Fruit fly (Drosophila melanogaster) whole organism, prepupa: ENCODE measurements around the gene H.
A peak's percentile ranks its signal among the peaks of the same experiment; 100 is the strongest.

Experiments
- Blimp-1 ChIP-seq: fragments of 200-800 bp; sonication (Bioruptor generic); optimal IDR thresholded peaks from 3 replicates; lab custom pipeline; 2017; ENCODE audit warnings: missing biosample characterization, missing genetic modification characterization, mild to moderate bottlenecking, moderate library complexity, missing genetic modification reagents
- CG11762 ChIP-seq: fragments of 200-800 bp; sonication (Bioruptor generic); optimal IDR thresholded peaks from 3 replicates; lab custom pipeline; 2016; ENCODE audit warnings: missing biosample characterization, missing genetic modification characterization; ENCODE audit not compliant: insufficient read depth
- CG11902 ChIP-seq: fragments of 200-800 bp; sonication (Bioruptor generic); optimal IDR thresholded peaks from 3 replicates; lab custom pipeline; 2016; ENCODE audit warnings: missing biosample characterization, missing genetic modification characterization
- CG15336 ChIP-seq: fragments of 200-800 bp; sonication (Bioruptor generic); IDR thresholded peaks from 2 replicates; pipeline ENCODE4 v1.3.6; 2022; ENCODE audit warnings: missing biosample characterization, missing genetic modification characterization
- CG1621 ChIP-seq: fragments of 200-800 bp; sonication (Bioruptor generic); optimal IDR thresholded peaks from 3 replicates; lab custom pipeline; 2018; ENCODE audit warnings: missing biosample characterization, mild to moderate bottlenecking, missing genetic modification characterization
- CG16779 ChIP-seq: fragments of 200-800 bp; sonication (Bioruptor generic); optimal IDR thresholded peaks from 3 replicates; lab custom pipeline; 2017; ENCODE audit warnings: missing biosample characterization, mild to moderate bottlenecking, missing genetic modification characterization
- CG3032 ChIP-seq: fragments of 200-800 bp; optimal IDR thresholded peaks from 2 replicates; lab custom pipeline; 2019; ENCODE audit warnings: missing biosample characterization, mild to moderate bottlenecking, missing genetic modification characterization, moderate library complexity
- CG31627 ChIP-seq: fragments of 200-800 bp; sonication (Bioruptor generic); optimal IDR thresholded peaks from 3 replicates; lab custom pipeline; 2016; ENCODE audit warnings: missing biosample characterization, missing genetic modification characterization
- CG32006 ChIP-seq: fragments of 200-800 bp; sonication (Bioruptor generic); optimal IDR thresholded peaks from 3 replicates; lab custom pipeline; 2017; ENCODE audit warnings: missing biosample characterization, mild to moderate bottlenecking, missing genetic modification characterization
- CG6163 ChIP-seq: fragments of 200-800 bp; sonication (Bioruptor generic); IDR thresholded peaks from 3 replicates; pipeline ENCODE4 v1.3.6; 2022; ENCODE audit warnings: missing biosample characterization, missing genetic modification characterization
- CG6276 ChIP-seq: fragments of 200-800 bp; sonication (Bioruptor generic); optimal IDR thresholded peaks from 2 replicates; lab custom pipeline; 2017; ENCODE audit warnings: missing biosample characterization, mild to moderate bottlenecking, missing genetic modification characterization
- CG6792 ChIP-seq: fragments of 200-800 bp; sonication (Bioruptor generic); optimal IDR thresholded peaks from 3 replicates; lab custom pipeline; 2016; ENCODE audit warnings: missing biosample characterization, missing genetic modification characterization
- CG6854 ChIP-seq: fragments of 200-800 bp; sonication (Bioruptor generic); optimal IDR thresholded peaks from 2 replicates; lab custom pipeline; 2017; ENCODE audit warnings: missing biosample characterization, mild to moderate bottlenecking, missing genetic modification characterization
- CG7368 ChIP-seq: fragments of 200-800 bp; sonication (Bioruptor generic); optimal IDR thresholded peaks from 3 replicates; lab custom pipeline; 2016; ENCODE audit warnings: missing biosample characterization, missing genetic modification characterization
- CG8119 ChIP-seq: fragments of 200-800 bp; sonication (Bioruptor generic); IDR thresholded peaks from 3 replicates; pipeline ENCODE4 v1.3.6; 2022; ENCODE audit warnings: missing biosample characterization, missing genetic modification characterization
- CG8319 ChIP-seq: fragments of 200-800 bp; sonication (Bioruptor generic); optimal IDR thresholded peaks from 3 replicates; lab custom pipeline; 2016; ENCODE audit warnings: missing biosample characterization, missing genetic modification characterization
- Eip75B ChIP-seq: fragments of 200-800 bp; sonication (Bioruptor generic); optimal IDR thresholded peaks from 3 replicates; lab custom pipeline; 2016; ENCODE audit warnings: missing biosample characterization, missing genetic modification characterization
- Eip78C ChIP-seq: fragments of 200-800 bp; sonication (Bioruptor generic); peaks from one replicate; lab custom pipeline; 2016; ENCODE audit warnings: missing biosample characterization, missing genetic modification characterization
- Eip93F ChIP-seq: fragments of 200-800 bp; sonication (Bioruptor generic); optimal IDR thresholded peaks from 2 replicates; lab custom pipeline; 2016; ENCODE audit warnings: missing biosample characterization, mild to moderate bottlenecking, missing genetic modification characterization
- Ets21C ChIP-seq: fragments of 200-800 bp; sonication (Bioruptor generic); optimal IDR thresholded peaks from 3 replicates; lab custom pipeline; 2016; ENCODE audit warnings: missing biosample characterization, missing genetic modification characterization
- Ets96B ChIP-seq: fragments of 200-800 bp; optimal IDR thresholded peaks from 2 replicates; lab custom pipeline; 2019; ENCODE audit warnings: missing biosample characterization, mild to moderate bottlenecking, missing genetic modification characterization, moderate library complexity
- Hr39 ChIP-seq: fragments of 200-800 bp; sonication (Bioruptor generic); optimal IDR thresholded peaks from 2 replicates; lab custom pipeline; 2016; ENCODE audit warnings: missing biosample characterization, missing genetic modification characterization
- Hr4 ChIP-seq: fragments of 200-800 bp; sonication (Bioruptor generic); optimal IDR thresholded peaks from 3 replicates; lab custom pipeline; 2016; ENCODE audit warnings: missing biosample characterization, missing genetic modification characterization
- Lpt ChIP-seq: fragments of 200-800 bp; sonication (Bioruptor generic); optimal IDR thresholded peaks from 3 replicates; lab custom pipeline; 2016; ENCODE audit warnings: missing biosample characterization, missing genetic modification characterization
- OdsH ChIP-seq: fragments of 200-800 bp; sonication (Bioruptor generic); optimal IDR thresholded peaks from 3 replicates; lab custom pipeline; 2016; ENCODE audit warnings: missing biosample characterization, missing genetic modification characterization
- Smox ChIP-seq: fragments of 200-800 bp; sonication (Bioruptor generic); optimal IDR thresholded peaks from 3 replicates; lab custom pipeline; 2016; ENCODE audit warnings: missing biosample characterization, missing genetic modification characterization
- Sox14 ChIP-seq: fragments of 200-800 bp; sonication (Bioruptor generic); optimal IDR thresholded peaks from 3 replicates; lab custom pipeline; 2016; ENCODE audit warnings: missing biosample characterization, missing genetic modification characterization
- Sox15 ChIP-seq: fragments of 200-800 bp; sonication (Bioruptor generic); optimal IDR thresholded peaks from 3 replicates; lab custom pipeline; 2016; ENCODE audit warnings: missing biosample characterization, missing genetic modification characterization
- acj6 ChIP-seq: fragments of 200-800 bp; sonication (Bioruptor generic); optimal IDR thresholded peaks from 3 replicates; lab custom pipeline; 2016; ENCODE audit warnings: missing biosample characterization, missing genetic modification characterization
- cyc ChIP-seq: fragments of 200-800 bp; sonication (Bioruptor generic); optimal IDR thresholded peaks from 3 replicates; lab custom pipeline; 2016; ENCODE audit warnings: missing biosample characterization, missing genetic modification characterization
- dsx ChIP-seq: fragments of 200-800 bp; optimal IDR thresholded peaks from 3 replicates; lab custom pipeline; 2019; ENCODE audit warnings: missing biosample characterization, mild to moderate bottlenecking, missing genetic modification characterization, moderate library complexity; ENCODE audit not compliant: poor library complexity, severe bottlenecking
- eg ChIP-seq: fragments of 200-800 bp; sonication (Bioruptor generic); IDR thresholded peaks from 3 replicates; pipeline ENCODE4 v1.3.6; 2022; ENCODE audit warnings: missing biosample characterization, missing genetic modification characterization
- esn ChIP-seq: fragments of 200-800 bp; sonication (Bioruptor generic); optimal IDR thresholded peaks from 2 replicates; lab custom pipeline; 2016; ENCODE audit warnings: missing biosample characterization, mild to moderate bottlenecking, missing genetic modification characterization, moderate library complexity
- fd85E ChIP-seq: fragments of 200-800 bp; sonication (Bioruptor generic); optimal IDR thresholded peaks from 3 replicates; lab custom pipeline; 2016; ENCODE audit warnings: missing biosample characterization, missing genetic modification characterization
- fkh ChIP-seq: fragments of 200-800 bp; sonication (Bioruptor generic); optimal IDR thresholded peaks from 3 replicates; lab custom pipeline; 2017; ENCODE audit warnings: missing biosample characterization, mild to moderate bottlenecking, missing genetic modification characterization, moderate library complexity
- net ChIP-seq: fragments of 200-800 bp; sonication (Bioruptor generic); optimal IDR thresholded peaks from 3 replicates; lab custom pipeline; 2016; ENCODE audit warnings: missing biosample characterization, missing genetic modification characterization
- pdm3 ChIP-seq: fragments of 200-800 bp; sonication (Bioruptor generic); optimal IDR thresholded peaks from 3 replicates; lab custom pipeline; 2016; ENCODE audit warnings: missing biosample characterization, missing genetic modification characterization
- ss ChIP-seq, 2 experiments: fragments of 200-800 bp; sonication (Bioruptor generic); optimal IDR thresholded peaks; 2 replicates in 1 of 2; 3 replicates in 1 of 2; lab custom pipeline; 2017 to 2018; ENCODE audit warnings: mild to moderate bottlenecking in 2 of 2, missing biosample characterization in 2 of 2, missing genetic modification characterization in 2 of 2, moderate library complexity in 1 of 2
- svp ChIP-seq: fragments of 200-800 bp; sonication (Bioruptor generic); peaks from one replicate; lab custom pipeline; 2016; ENCODE audit warnings: missing biosample characterization, missing genetic modification characterization
- topi ChIP-seq: fragments of 200-800 bp; sonication (Bioruptor generic); optimal IDR thresholded peaks from 3 replicates; lab custom pipeline; 2016; ENCODE audit warnings: missing biosample characterization, missing genetic modification characterization
- vri ChIP-seq: fragments of 200-800 bp; sonication (Bioruptor generic); optimal IDR thresholded peaks from 3 replicates; lab custom pipeline; 2016; ENCODE audit warnings: missing biosample characterization, mild to moderate bottlenecking, missing genetic modification characterization

Gene H

DNA sequence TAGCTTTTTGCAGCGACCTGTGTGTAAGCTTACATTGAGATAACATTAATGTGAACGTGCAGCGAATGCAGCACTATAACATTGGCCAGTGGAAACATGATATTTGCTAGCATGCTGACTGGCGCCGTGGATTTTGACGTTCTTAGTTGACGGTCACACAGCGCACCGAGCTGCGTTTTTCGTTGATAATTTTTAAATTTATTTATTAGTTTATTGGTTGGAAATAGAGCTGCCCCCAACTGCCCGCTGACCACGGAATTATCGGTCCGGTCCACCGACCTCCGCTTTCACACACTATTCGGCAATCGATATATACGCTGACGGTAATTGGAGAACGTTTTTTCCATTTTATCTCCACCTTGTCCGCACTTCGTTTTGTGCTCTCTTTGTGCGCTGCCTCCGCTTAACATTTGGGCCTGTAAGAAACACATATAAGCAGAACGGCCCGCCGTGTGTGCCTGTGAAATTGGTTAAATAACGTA is at the start of gene H:
Gene H, plus strand, starts transcription at position 134 of the 482 bp plus-strand sequence.
- TF ChIP-seq Eip75B (GFP tag; lab: Kevin White, UChicago) = no peak
- TF ChIP-seq Sox14 = peak; percentile 8

dm6 chr3R:20573326-20573725 is 48.4 kb upstream of the H start:
- TF ChIP-seq svp (GFP tag; lab: Kevin White, UChicago) (peak; percentile 45), dsx (no peak), Eip78C (GFP tag; lab: Kevin White, UChicago) (peak; percentile 48), CG7368 (GFP tag; lab: Kevin White, UChicago) (no peak), CG32006 (GFP tag; lab: Kevin White, UChicago) (peak; percentile 51), Hr4 (GFP tag; lab: Kevin White, UChicago) (peak; percentile 18), OdsH (GFP tag; lab: Kevin White, UChicago) (no peak), CG15336 (GFP tag; lab: Robert Waterston, UW) (0 out of 2 replicates have a peak, but pooled peaks have one; percentile 22), Blimp-1 (GFP tag; lab: Kevin White, UChicago) (no peak), CG1621 (tag; lab: Kevin White, UChicago) (no peak)

dm6 chr3R:20574535-20574980 is 47.2 kb upstream of the H start:
- TF ChIP-seq Smox (GFP tag; lab: Kevin White, UChicago) (no peak), esn (peak; percentile 9), topi (no peak), Hr39 (GFP tag; lab: Kevin White, UChicago) (no peak), CG31627 (GFP tag; lab: Kevin White, UChicago) (no peak), vri (GFP tag; lab: Kevin White, UChicago) (no peak), Lpt (GFP tag; lab: Kevin White, UChicago) (no peak), fd85E (GFP tag; lab: Kevin White, UChicago) (no peak), Eip78C (GFP tag; lab: Kevin White, UChicago) (peak; percentile 27), CG6163 (GFP tag; lab: Robert Waterston, UW) (0 out of 3 replicates have a peak, but pooled peaks have one; percentile 20), fkh (GFP tag; lab: Kevin White, UChicago) (peak; percentile 73), svp (GFP tag; lab: Kevin White, UChicago) (peak; percentile 38), CG6854 (GFP tag; lab: Kevin White, UChicago) (peak; percentile 60)

- TF ChIP-seq Sox14 = peak; percentile 4
- TF ChIP-seq CG1621 (tag; lab: Kevin White, UChicago) = peak; percentile 91
- TF ChIP-seq fkh (GFP tag; lab: Kevin White, UChicago) = peak; percentile 79
- no peak for TF ChIP-seq Ets96B (tag; lab: Kevin White, UChicago)
Observed at dm6 chr3R:20576789-20577188, 44.9 kb upstream of the H start, which contains the start of the genes TFAM and CG5412. Gene TFAM, minus strand, starts transcription at chr3R:20577010. Gene CG5412, plus strand, starts transcription at chr3R:20577053.

- TF ChIP-seq net (no peak), Lpt (GFP tag; lab: Kevin White, UChicago) (peak; percentile 32), svp (GFP tag; lab: Kevin White, UChicago) (peak; percentile 96), CG31627 (GFP tag; lab: Kevin White, UChicago) (peak; percentile 79), Sox14 (peak; percentile 86), Sox15 (GFP tag; lab: Kevin White, UChicago) (peak; percentile 52), Hr39 (GFP tag; lab: Kevin White, UChicago) (peak; percentile 85), Eip75B (GFP tag; lab: Kevin White, UChicago) (peak; percentile 74), CG6792 (GFP tag; lab: Kevin White, UChicago) (peak; percentile 63), CG11902 (GFP tag; lab: Kevin White, UChicago) (peak; percentile 61), CG32006 (GFP tag; lab: Kevin White, UChicago) (no peak), pdm3 (GFP tag; lab: Kevin White, UChicago) (no peak), CG16779 (tag; lab: Kevin White, UChicago) (no peak), CG8119 (peak; percentile 65), eg (GFP tag; lab: Robert Waterston, UW) (peak; percentile 80), ss (GFP tag; optimal IDR thresholded peaks at IDR 0.05; lab: Kevin White, UChicago) (no peak), CG15336 (GFP tag; lab: Robert Waterston, UW) (peak; percentile 61), Blimp-1 (GFP tag; lab: Kevin White, UChicago) (peak; percentile 31), Ets21C (GFP tag; lab: Kevin White, UChicago) (peak; percentile 72), CG8319 (GFP tag; lab: Kevin White, UChicago) (peak; percentile 44), fd85E (GFP tag; lab: Kevin White, UChicago) (no peak), CG3032 (tag; lab: Kevin White, UChicago) (peak; percentile 82), cyc (GFP tag; lab: Kevin White, UChicago) (peak; percentile 81), Eip93F (GFP tag; lab: Kevin White, UChicago) (peak; percentile 74), CG6276 (GFP tag; lab: Kevin White, UChicago) (no peak), Hr4 (GFP tag; lab: Kevin White, UChicago) (no peak), OdsH (GFP tag; lab: Kevin White, UChicago) (no peak), CG11762 (peak; percentile 44), acj6 (GFP tag; lab: Kevin White, UChicago) (peak; percentile 85)
Observed at dm6 chr3R:20579816-20580215, 41.9 kb upstream of the H start, which contains the start of the genes EloB and Srp14. Gene EloB, minus strand, starts transcription at chr3R:20579850. Gene Srp14, plus strand, starts transcription at chr3R:20580115.
